Worm (Caenorhabditis elegans) whole organism, young adult: Measurements from ENCODE around the gene srsx-31.

Experiments
- F57A8.1 ChIP-seq: fragments of 200-800 bp; sonication (Bioruptor generic); optimal IDR thresholded peaks from 2 replicates; lab custom pipeline; 2018; ENCODE audit warnings: mild to moderate bottlenecking, missing genetic modification characterization, moderate library complexity, missing compliant biosample characterization
- cebp-2 ChIP-seq: fragments of 200-800 bp; sonication (Bioruptor generic); IDR thresholded peaks from 2 replicates; pipeline ENCODE4 v1.3.6; 2022; ENCODE audit warnings: missing genetic modification characterization, missing compliant biosample characterization
- lin-35 ChIP-seq, 3 experiments: fragments of 150-350 bp in 2 of 3; sonication (generic microtip) in 1 of 3; optimal IDR thresholded peaks; 2 replicates each; lab custom pipeline; 2014 to 2018; ENCODE audit warnings: missing biosample characterization in 3 of 3, missing genetic modification characterization in 3 of 3, missing genetic modification reagents in 3 of 3
- madf-10 ChIP-seq: sonication (generic microtip); optimal IDR thresholded peaks from 2 replicates; lab custom pipeline; 2016; ENCODE audit warnings: mild to moderate bottlenecking, missing genetic modification characterization, missing compliant biosample characterization
- nfyb-1 ChIP-seq: fragments of 200-800 bp; sonication (Bioruptor generic); IDR thresholded peaks from 2 replicates; pipeline ENCODE4 v1.3.6; 2022; ENCODE audit warnings: missing genetic modification reagents, missing genetic modification characterization, missing compliant biosample characterization
- rcor-1 ChIP-seq: fragments of 200-800 bp; sonication (Bioruptor generic); IDR thresholded peaks from 2 replicates; pipeline ENCODE4 v1.3.6; 2022; ENCODE audit warnings: missing genetic modification reagents, missing genetic modification characterization, missing compliant biosample characterization
- snpc-4 ChIP-seq, 5 experiments: fragments of 150-350 bp in 1 of 5; sonication (generic microtip) in 4 of 5; optimal IDR thresholded peaks; 2 replicates each; lab custom pipeline; 2014 to 2018; ENCODE audit warnings: missing genetic modification characterization in 5 of 5, missing biosample characterization in 3 of 5, antibody characterized with exemption in 2 of 5, mild to moderate bottlenecking in 2 of 5, missing compliant biosample characterization in 2 of 5, missing genotype in 2 of 5, moderate library complexity in 2 of 5, missing genetic modification reagents in 1 of 5
- zfh-2 ChIP-seq: fragments of 200-800 bp; sonication (Bioruptor generic); conservative IDR thresholded peaks from 2 replicates; pipeline ENCODE4 v1.3.6; 2022; ENCODE audit warnings: missing genetic modification reagents, missing genetic modification characterization, missing compliant biosample characterization
- ztf-26 ChIP-seq: sonication (generic microtip); optimal IDR thresholded peaks from 2 replicates; lab custom pipeline; 2017; ENCODE audit warnings: missing genetic modification characterization, missing compliant biosample characterization

DNA sequence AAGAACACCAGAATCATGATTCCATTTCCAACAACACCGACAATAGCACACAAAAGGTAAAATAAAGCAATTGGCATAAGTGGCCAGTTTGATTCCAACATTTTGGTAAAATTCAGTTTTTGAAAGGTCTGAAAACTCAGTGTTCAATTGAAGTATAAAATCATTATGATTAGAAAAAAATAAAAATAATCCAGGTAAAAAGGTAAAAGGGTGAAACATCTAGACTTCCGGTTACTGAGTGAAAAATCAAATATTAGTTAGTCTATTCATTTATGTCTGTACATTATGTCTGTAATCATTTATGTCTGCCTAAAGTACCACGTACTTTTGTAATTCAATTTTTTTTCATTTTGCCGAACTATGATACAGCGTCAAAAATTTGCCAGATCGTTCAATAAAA, at the start of gene srsx-31:
- no peak for TF ChIP-seq madf-10 (tag; lab: Kevin White, UChicago)
- TF ChIP-seq zfh-2 (GFP tag; lab: Robert Waterston, UW): no peak
- TF ChIP-seq snpc-4 (GFP tag; optimal IDR thresholded peaks at IDR 0.05; lab: Kevin White, UChicago): no peak
- no peak for TF ChIP-seq snpc-4 (tag; optimal IDR thresholded peaks at IDR 0.05; lab: Kevin White, UChicago)
- TF ChIP-seq ztf-26 (tag; lab: Kevin White, UChicago): no peak
- TF ChIP-seq nfyb-1 (GFP tag; lab: Robert Waterston, UW): no peak
- TF ChIP-seq lin-35 (GFP tag; optimal IDR thresholded peaks at IDR 0.05; lab: Kevin White, UChicago): no peak
- TF ChIP-seq cebp-2 (GFP tag; lab: Robert Waterston, UW): no peak
- no peak for TF ChIP-seq F57A8.1 (GFP tag; lab: Kevin White, UChicago)
- TF ChIP-seq rcor-1 (GFP tag; lab: Robert Waterston, UW): no peak
